Fruit fly (Drosophila melanogaster) whole organism, wandering third instar larva: ENCODE measurements around the gene lectin-24Db.

Experiments used
- CG9705 ChIP-seq: fragments of 200-800 bp; sonication (Bioruptor generic); optimal IDR thresholded peaks from 2 replicates; lab custom pipeline; 2018; ENCODE audit warnings: missing biosample characterization, mild to moderate bottlenecking, missing genetic modification characterization
- Dfd ChIP-seq: fragments of >200 bp; optimal IDR thresholded peaks from 2 replicates; lab custom pipeline; 2017; ENCODE audit warnings: missing biosample characterization, missing genetic modification characterization
- Dif ChIP-seq: fragments of 200-275, 200-300 bp; sonication (Bioruptor generic); optimal IDR thresholded peaks from 2 replicates; lab custom pipeline; 2018; ENCODE audit warnings: missing biosample characterization, missing genetic modification characterization; ENCODE audit not compliant: partially characterized antibody
- Hnf4 ChIP-seq: fragments of 200-800 bp; sonication (Bioruptor generic); optimal IDR thresholded peaks from 2 replicates; lab custom pipeline; 2016; ENCODE audit warnings: missing biosample characterization, mild to moderate bottlenecking, missing genetic modification characterization
- Hr83 ChIP-seq: fragments of 200-300 bp; sonication (Bioruptor generic); optimal IDR thresholded peaks from 2 replicates; lab custom pipeline; 2016; ENCODE audit warnings: missing biosample characterization, mild to moderate bottlenecking, missing genetic modification characterization, moderate library complexity; ENCODE audit not compliant: poor library complexity, severe bottlenecking
- Myc ChIP-seq: fragments of >200 bp; optimal IDR thresholded peaks from 2 replicates; lab custom pipeline; 2017
- OdsH ChIP-seq: fragments of 200-800 bp; sonication (Bioruptor generic); optimal IDR thresholded peaks from 2 replicates; lab custom pipeline; 2016; ENCODE audit warnings: missing biosample characterization, mild to moderate bottlenecking, missing genetic modification characterization
- Vsx2 ChIP-seq: fragments of 200-300, 225-300 bp; sonication (Bioruptor generic); optimal IDR thresholded peaks from 2 replicates; lab custom pipeline; 2018; ENCODE audit warnings: missing biosample characterization, missing genetic modification characterization; ENCODE audit not compliant: partially characterized antibody
- fru ChIP-seq: fragments of 200-800 bp; sonication (Bioruptor generic); optimal IDR thresholded peaks from 3 replicates; lab custom pipeline; 2016; ENCODE audit warnings: missing biosample characterization, mild to moderate bottlenecking, missing genetic modification characterization
- lola ChIP-seq: fragments of >200 bp; optimal IDR thresholded peaks from 2 replicates; lab custom pipeline; 2017; ENCODE audit warnings: missing biosample characterization, missing genetic modification characterization
- pan ChIP-seq: fragments of >200 bp; optimal IDR thresholded peaks from 2 replicates; lab custom pipeline; 2017
- psq ChIP-seq: fragments of 200-800 bp; sonication (Bioruptor generic); optimal IDR thresholded peaks from 3 replicates; lab custom pipeline; 2017; ENCODE audit warnings: missing biosample characterization, mild to moderate bottlenecking, missing genetic modification characterization, moderate library complexity
- woc ChIP-seq: sonication (Bioruptor generic); optimal IDR thresholded peaks from 2 replicates; lab custom pipeline; 2016; ENCODE audit warnings: missing biosample characterization, mild to moderate bottlenecking, missing genetic modification characterization

DNA sequence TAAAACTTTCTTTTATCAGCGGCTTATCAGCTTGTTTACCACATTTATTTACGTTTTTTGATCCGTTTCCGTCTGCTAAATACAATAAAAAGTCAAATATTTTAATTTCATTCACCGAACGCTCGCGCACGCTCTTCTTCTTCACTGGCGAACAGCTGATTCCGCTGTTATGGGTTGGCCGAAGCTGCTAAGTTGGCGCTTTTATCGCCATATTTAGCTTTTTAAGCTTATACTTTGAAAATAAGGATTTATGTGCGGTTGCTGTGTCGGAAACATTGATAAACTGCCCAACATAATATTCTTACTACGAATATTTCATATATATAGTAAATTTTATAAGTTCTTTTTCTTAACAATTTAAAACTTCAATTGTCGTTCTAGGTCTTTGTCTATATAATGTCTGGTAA lies 10.0 kb downstream of the lectin-24Db start, which contains the start of gene Naprt:
- TF ChIP-seq Dif (GFP tag; lab: Kevin White, UChicago): no peak
- TF ChIP-seq Hr83: no peak
- no peak for TF ChIP-seq lola
- no peak for TF ChIP-seq pan (lab: Kevin White, UChicago)
- peak; percentile 10 for TF ChIP-seq OdsH (GFP tag; lab: Kevin White, UChicago)
- no peak for TF ChIP-seq Vsx2 (GFP tag; lab: Kevin White, UChicago)
- peak; percentile 34 for TF ChIP-seq woc
- no peak for TF ChIP-seq Dfd (GFP tag; lab: Kevin White, UChicago)
- TF ChIP-seq Myc: peak; percentile 91
- TF ChIP-seq psq (GFP tag; lab: Kevin White, UChicago): no peak
- TF ChIP-seq fru: no peak
- TF ChIP-seq CG9705 (GFP tag; lab: Kevin White, UChicago): no peak
- no peak for TF ChIP-seq Hnf4 (GFP tag; lab: Kevin White, UChicago)
